Worm (Caenorhabditis elegans) whole organism, mixed stage, embryonic: Measurements from ENCODE around the gene F46B6.6.

ENCODE experiments used
- blmp-1 ChIP-seq: fragments of 150-350 bp; optimal IDR thresholded peaks from 2 replicates; lab custom pipeline; 2014; ENCODE audit warnings: missing biosample characterization, missing genetic modification characterization
- ceh-83 ChIP-seq: fragments of 200-800 bp; sonication (Bioruptor generic); optimal IDR thresholded peaks from 2 replicates; lab custom pipeline; 2018; ENCODE audit warnings: mild to moderate bottlenecking, missing genetic modification characterization, missing compliant biosample characterization
- lin-13 ChIP-seq: fragments of 150-350 bp; optimal IDR thresholded peaks from 2 replicates; lab custom pipeline; 2014; ENCODE audit warnings: missing biosample characterization, missing genetic modification characterization
- mab-5 ChIP-seq: fragments of 150-350 bp; optimal IDR thresholded peaks from 2 replicates; lab custom pipeline; 2014; ENCODE audit warnings: missing biosample characterization, missing genetic modification characterization
- nhr-12 ChIP-seq: fragments of 150-350 bp; optimal IDR thresholded peaks from 2 replicates; lab custom pipeline; 2014; ENCODE audit warnings: missing biosample characterization, missing genetic modification characterization
- nhr-237 ChIP-seq: fragments of 150-350 bp; optimal IDR thresholded peaks from 2 replicates; lab custom pipeline; 2014; ENCODE audit warnings: missing biosample characterization, missing genetic modification characterization
- pha-4 ChIP-seq: fragments of 150-350 bp; optimal IDR thresholded peaks from 2 replicates; lab custom pipeline; 2018; ENCODE audit warnings: missing biosample characterization, missing genetic modification reagents, missing genetic modification characterization
- sem-2 ChIP-seq: fragments of 200-800 bp; sonication (Bioruptor generic); optimal IDR thresholded peaks from 2 replicates; lab custom pipeline; 2018; ENCODE audit warnings: mild to moderate bottlenecking, missing genetic modification characterization, missing compliant biosample characterization
- snpc-4 ChIP-seq: fragments of 150-350 bp; optimal IDR thresholded peaks from 2 replicates; lab custom pipeline; 2014; ENCODE audit warnings: missing biosample characterization, missing genetic modification characterization
- unc-39 ChIP-seq: fragments of 150-350 bp; optimal IDR thresholded peaks from 2 replicates; lab custom pipeline; 2014; ENCODE audit warnings: missing biosample characterization, missing genetic modification characterization
- unc-62 ChIP-seq: fragments of 150-350 bp; optimal IDR thresholded peaks from 2 replicates; lab custom pipeline; 2014; ENCODE audit warnings: missing biosample characterization, missing genetic modification reagents, missing genetic modification characterization
- zip-8 ChIP-seq: fragments of 150-350 bp; optimal IDR thresholded peaks from 2 replicates; lab custom pipeline; 2014; ENCODE audit warnings: missing biosample characterization, missing genetic modification characterization
- ztf-11 ChIP-seq: fragments of 150-350 bp; optimal IDR thresholded peaks from 2 replicates; lab custom pipeline; 2014; ENCODE audit warnings: missing biosample characterization, missing genetic modification characterization

- TF ChIP-seq zip-8 (tag; lab: Kevin White, UChicago): no peak
- no peak for TF ChIP-seq nhr-237 (tag; lab: Kevin White, UChicago)
- no peak for TF ChIP-seq nhr-12 (tag; lab: Kevin White, UChicago)
- TF ChIP-seq lin-13 (tag; lab: Kevin White, UChicago): no peak
- no peak for TF ChIP-seq unc-62 (GFP tag; lab: Kevin White, UChicago)
- no peak for TF ChIP-seq ztf-11 (tag; lab: Kevin White, UChicago)
- TF ChIP-seq snpc-4 (tag; lab: Kevin White, UChicago): no peak
- no peak for TF ChIP-seq ceh-83 (GFP tag; lab: Kevin White, UChicago)
- no peak for TF ChIP-seq mab-5 (tag; lab: Kevin White, UChicago)
- no peak for TF ChIP-seq sem-2 (GFP tag; lab: Kevin White, UChicago)
- no peak for TF ChIP-seq unc-39 (tag; lab: Kevin White, UChicago)
- peak; percentile 74 for TF ChIP-seq blmp-1
- TF ChIP-seq pha-4 (tag; lab: Kevin White, UChicago): no peak
Observed at ce11 chrV:9758437-9758836, 28.2 kb downstream of the F46B6.6 start.
